Worm (Caenorhabditis elegans) whole organism, midembryonic: ENCODE data around the gene F41B4.1.

Experiments
- T22C8.4 ChIP-seq: fragments of 200-800 bp; sonication (Bioruptor generic); IDR thresholded peaks from 2 replicates; pipeline ENCODE4 v1.3.6; 2022; ENCODE audit warnings: missing genetic modification characterization, missing compliant biosample characterization
- cog-1 ChIP-seq: sonication (generic microtip); optimal IDR thresholded peaks from 2 replicates; lab custom pipeline; 2016; ENCODE audit warnings: missing genetic modification characterization, missing compliant biosample characterization
- klf-2 ChIP-seq: fragments of 200-800 bp; sonication (Bioruptor generic); conservative IDR thresholded peaks from 2 replicates; pipeline ENCODE4 v1.3.6; 2022; ENCODE audit warnings: missing genetic modification reagents, missing genetic modification characterization, missing compliant biosample characterization
- ref-1 ChIP-seq: fragments of 200-800 bp; sonication (Bioruptor generic); conservative IDR thresholded peaks from 2 replicates; pipeline ENCODE4 v1.3.6; 2022; ENCODE audit warnings: missing genetic modification reagents, missing genetic modification characterization, missing compliant biosample characterization
- tab-1 ChIP-seq: fragments of 200-800 bp; sonication (Bioruptor generic); IDR thresholded peaks from 2 replicates; pipeline ENCODE4 v1.3.6; 2022; ENCODE audit warnings: missing genetic modification characterization, missing compliant biosample characterization
- ztf-23 ChIP-seq: fragments of 200-800 bp; sonication (Bioruptor generic); IDR thresholded peaks from 2 replicates; pipeline ENCODE4 v1.3.6; 2022; ENCODE audit warnings: missing genetic modification reagents, missing genetic modification characterization, missing compliant biosample characterization
- ztf-29 ChIP-seq: fragments of 200-800 bp; sonication (Bioruptor generic); IDR thresholded peaks from 2 replicates; pipeline ENCODE4 v1.3.6; 2022; ENCODE audit warnings: missing genetic modification reagents, missing genetic modification characterization, missing compliant biosample characterization

DNA sequence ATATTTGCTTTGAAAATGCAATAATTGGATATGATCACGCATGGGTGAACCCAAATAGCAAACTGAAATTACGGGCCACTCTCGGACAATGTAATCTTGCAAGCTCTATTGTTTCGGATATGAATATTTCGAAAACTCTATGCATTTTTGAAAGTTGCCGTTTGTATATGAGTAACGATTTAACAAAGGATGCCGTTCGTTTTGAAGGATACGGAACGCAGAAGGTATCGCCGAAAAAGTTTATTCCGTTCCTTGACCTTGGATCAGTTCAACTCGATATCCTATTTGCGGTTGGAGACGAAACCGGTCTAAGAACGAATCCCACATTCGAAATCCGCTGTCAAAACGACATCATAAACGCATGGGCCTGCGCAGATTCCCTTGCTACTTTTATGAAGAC is 12.6 kb downstream of the F41B4.1 start:
- TF ChIP-seq ztf-23 (no peak), ztf-29 (GFP tag; lab: Robert Waterston, UW) (no peak), ref-1 (GFP tag; lab: Robert Waterston, UW) (no peak), T22C8.4 (GFP tag; lab: Robert Waterston, UW) (no peak), cog-1 (tag; lab: Kevin White, UChicago) (no peak), klf-2 (GFP tag; lab: Robert Waterston, UW) (no peak), tab-1 (no peak)
